Worm (Caenorhabditis elegans): ENCODE data around the gene ZK899.2.
A peak's percentile ranks its signal among the peaks of the same experiment; 100 is the strongest.

ZK899.2 gene

DNA sequence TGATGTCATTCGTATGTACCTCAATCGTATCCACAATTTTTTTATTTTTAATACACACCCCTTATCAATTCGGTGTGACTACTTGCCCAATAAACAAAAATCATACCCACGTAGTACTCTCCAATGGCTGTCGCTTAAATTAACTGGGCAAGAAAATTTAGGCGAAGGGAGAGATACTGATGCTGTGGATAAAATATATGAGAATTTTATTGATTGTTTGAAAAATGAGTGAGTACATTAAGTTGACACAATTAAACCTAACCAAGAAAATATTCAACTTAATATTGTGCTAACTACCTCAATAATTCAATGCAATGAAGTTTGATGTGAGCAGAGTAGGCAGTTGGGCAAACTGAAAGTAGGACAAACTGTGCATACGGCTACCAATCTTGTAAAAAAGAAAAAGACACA is 13.9 kb upstream of the ZK899.2 start:
- TF ChIP-seq elt-3 (tag; optimal IDR thresholded peaks at IDR 0.05) (peak; percentile 96 to 98 (median 97)), mdl-1 (tag; optimal IDR thresholded peaks at IDR 0.05) (peak; percentile 79), nhr-77 (tag; optimal IDR thresholded peaks at IDR 0.05) (peak; percentile 99), zag-1 (tag; optimal IDR thresholded peaks at IDR 0.05) (peak; percentile 93), egl-27 (tag; optimal IDR thresholded peaks at IDR 0.05) (peak; percentile 93), nhr-43 (tag; optimal IDR thresholded peaks at IDR 0.05; ENCODE audit: poor library complexity, severe bottlenecking) (peak; percentile 99), nhr-237 (tag; optimal IDR thresholded peaks at IDR 0.05) (peak; percentile 98), ceh-82 (tag; optimal IDR thresholded peaks at IDR 0.05) (peak; percentile 97), ceh-9 (tag; optimal IDR thresholded peaks at IDR 0.05) (no peak), nhr-76 (tag; optimal IDR thresholded peaks at IDR 0.05) (peak; percentile 89), daf-12 (tag; optimal IDR thresholded peaks at IDR 0.05) (peak; percentile 88), nhr-23 (tag; optimal IDR thresholded peaks at IDR 0.05) (peak; percentile 99), fos-1 (tag; optimal IDR thresholded peaks at IDR 0.05) (peak; percentile 97), egl-5 (tag; optimal IDR thresholded peaks at IDR 0.05) (peak; percentile 99), unc-39 (tag; optimal IDR thresholded peaks at IDR 0.05) (peak; percentile 75), skn-1 (tag; optimal IDR thresholded peaks at IDR 0.05) (peak; percentile 99), unc-62 (GFP tag; optimal IDR thresholded peaks at IDR 0.05) (peak; percentile 97), jun-1 (tag; optimal IDR thresholded peaks at IDR 0.05) (peak; percentile 100), nhr-12 (tag; optimal IDR thresholded peaks at IDR 0.05) (peak; percentile 28), aly-2 (tag; optimal IDR thresholded peaks at IDR 0.05) (peak; percentile 99), ZK546.5 (tag; optimal IDR thresholded peaks at IDR 0.05) (peak; percentile 75), elt-1 (tag; optimal IDR thresholded peaks at IDR 0.05) (peak; percentile 89), ama-1 (optimal IDR thresholded peaks at IDR 0.05) (no peak), lin-39 (tag; optimal IDR thresholded peaks at IDR 0.05) (peak; percentile 96), nfya-1 (tag; optimal IDR thresholded peaks at IDR 0.05; ENCODE audit: insufficient read depth) (peak; percentile 98), mml-1 (tag; optimal IDR thresholded peaks at IDR 0.05) (no peak), R02D3.7 (tag; optimal IDR thresholded peaks at IDR 0.05) (peak; percentile 94), ztf-11 (tag; optimal IDR thresholded peaks at IDR 0.05) (peak; percentile 72), ztf-4 (tag; optimal IDR thresholded peaks at IDR 0.05) (peak; percentile 91), sea-2 (GFP tag; optimal IDR thresholded peaks at IDR 0.05) (peak; percentile 3), ceh-16 (tag; optimal IDR thresholded peaks at IDR 0.05) (peak; percentile 82), lin-15B (tag; optimal IDR thresholded peaks at IDR 0.05) (peak; percentile 63), elt-2 (tag; optimal IDR thresholded peaks at IDR 0.05) (peak; percentile 90), pqm-1 (tag; optimal IDR thresholded peaks at IDR 0.05) (peak; percentile 90), snpc-4 (tag; optimal IDR thresholded peaks at IDR 0.05) (peak; percentile 94), ceh-28 (tag; optimal IDR thresholded peaks at IDR 0.05) (peak; percentile 100), eor-1 (tag; optimal IDR thresholded peaks at IDR 0.05) (peak in 1 of 2 experiments; percentile 82), tbx-2 (tag; optimal IDR thresholded peaks at IDR 0.05) (peak; percentile 99), lsy-12 (tag; optimal IDR thresholded peaks at IDR 0.05) (peak; percentile 97), nhr-11 (tag; optimal IDR thresholded peaks at IDR 0.05) (peak; percentile 98), fkh-2 (tag; optimal IDR thresholded peaks at IDR 0.05) (peak; percentile 99), pha-4 (tag; optimal IDR thresholded peaks at IDR 0.05) (peak; percentile 99), nhr-28 (tag; optimal IDR thresholded peaks at IDR 0.05) (peak; percentile 100), nhr-25 (tag; optimal IDR thresholded peaks at IDR 0.05) (peak; percentile 96), hmg-11 (tag; optimal IDR thresholded peaks at IDR 0.05) (peak; percentile 99), nhr-67 (tag; optimal IDR thresholded peaks at IDR 0.05) (peak; percentile 51), fkh-10 (GFP tag; optimal IDR thresholded peaks at IDR 0.05) (peak; percentile 100)

Measured in whole organism, L3 larva.